Fruit fly (Drosophila melanogaster) whole organism, prepupa: Measurements from ENCODE around the gene CG45002.

Source experiments
- CG32006 ChIP-seq: fragments of 200-800 bp; sonication (Bioruptor generic); optimal IDR thresholded peaks from 3 replicates; lab custom pipeline; 2017; ENCODE audit warnings: missing biosample characterization, mild to moderate bottlenecking, missing genetic modification characterization
- CG4318 ChIP-seq: fragments of 200-800 bp; sonication (Bioruptor generic); optimal IDR thresholded peaks from 3 replicates; lab custom pipeline; 2017; ENCODE audit warnings: missing biosample characterization, mild to moderate bottlenecking, missing genetic modification characterization
- OdsH ChIP-seq: fragments of 200-800 bp; sonication (Bioruptor generic); optimal IDR thresholded peaks from 3 replicates; lab custom pipeline; 2016; ENCODE audit warnings: missing biosample characterization, missing genetic modification characterization
- achi ChIP-seq: fragments of 200-800 bp; sonication (Bioruptor generic); optimal IDR thresholded peaks from 3 replicates; lab custom pipeline; 2016; ENCODE audit warnings: missing biosample characterization, missing genetic modification characterization
- fd59A ChIP-seq: fragments of 200-800 bp; sonication (Bioruptor generic); optimal IDR thresholded peaks from 2 replicates; lab custom pipeline; 2017; ENCODE audit warnings: missing biosample characterization, mild to moderate bottlenecking, missing genetic modification characterization, missing genetic modification reagents
- ss ChIP-seq, 2 experiments: fragments of 200-800 bp; sonication (Bioruptor generic); optimal IDR thresholded peaks; 2 replicates in 1 of 2; 3 replicates in 1 of 2; lab custom pipeline; 2017 to 2018; ENCODE audit warnings: mild to moderate bottlenecking in 2 of 2, missing biosample characterization in 2 of 2, missing genetic modification characterization in 2 of 2, moderate library complexity in 1 of 2
- svp ChIP-seq: fragments of 200-800 bp; sonication (Bioruptor generic); peaks from one replicate; lab custom pipeline; 2016; ENCODE audit warnings: missing biosample characterization, missing genetic modification characterization

dm6 chrX:16986928-16987327 lies 79.6 kb downstream of the CG45002 start:
- TF ChIP-seq svp (GFP tag; lab: Kevin White, UChicago): no peak
- TF ChIP-seq OdsH (GFP tag; lab: Kevin White, UChicago): no peak
- no peak for TF ChIP-seq CG4318
- no peak for TF ChIP-seq CG32006 (GFP tag; lab: Kevin White, UChicago)
- no peak for TF ChIP-seq fd59A (GFP tag; lab: Kevin White, UChicago)
- TF ChIP-seq achi (GFP tag; lab: Kevin White, UChicago): no peak
- no peak for TF ChIP-seq ss (GFP tag; optimal IDR thresholded peaks at IDR 0.05; lab: Kevin White, UChicago)
